Worm (Caenorhabditis elegans): ENCODE results near the gene sra-30.

sra-30 gene

DNA sequence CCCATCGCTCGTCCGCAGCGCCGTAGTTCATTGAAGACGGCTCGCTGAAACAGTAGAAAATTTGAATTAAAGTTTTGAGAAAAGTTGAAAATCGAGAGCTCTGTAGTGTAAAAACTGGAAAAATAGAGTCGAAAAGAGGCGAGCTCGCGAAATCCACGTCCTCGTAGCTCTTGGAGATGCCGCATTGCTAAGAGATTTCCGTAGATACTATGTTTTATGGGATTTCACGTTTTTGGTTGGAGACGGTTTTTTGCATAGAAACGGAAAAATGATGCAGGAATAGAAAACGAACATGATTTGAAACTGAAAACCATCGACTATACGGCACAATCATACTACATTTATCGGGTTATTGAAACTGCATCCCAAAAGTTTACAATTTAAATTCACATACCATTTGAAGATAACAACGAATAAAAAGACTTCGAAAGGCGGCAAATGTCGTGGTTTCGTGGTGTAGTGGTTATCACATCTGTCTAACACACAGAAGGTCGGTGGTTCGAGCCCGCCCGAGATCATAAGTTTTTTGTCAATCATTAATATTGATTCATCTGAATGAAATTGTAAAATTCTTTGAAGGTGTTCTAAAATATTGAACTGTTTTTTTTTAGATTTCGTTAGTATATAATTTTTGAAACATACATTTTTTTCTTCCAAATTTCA, 32.3 kb upstream of the sra-30 start, which contains the start of gene pkd-2:
TSS of gene pkd-2 (minus strand) at position 51 of the 663 bp plus-strand sequence.
- TF ChIP-seq crh-2 (tag; optimal IDR thresholded peaks at IDR 0.05) (peak; percentile 4), gmeb-1 (tag; optimal IDR thresholded peaks at IDR 0.05) (peak; percentile 44), dmd-4 (tag; optimal IDR thresholded peaks at IDR 0.05) (no peak)

DNA sequence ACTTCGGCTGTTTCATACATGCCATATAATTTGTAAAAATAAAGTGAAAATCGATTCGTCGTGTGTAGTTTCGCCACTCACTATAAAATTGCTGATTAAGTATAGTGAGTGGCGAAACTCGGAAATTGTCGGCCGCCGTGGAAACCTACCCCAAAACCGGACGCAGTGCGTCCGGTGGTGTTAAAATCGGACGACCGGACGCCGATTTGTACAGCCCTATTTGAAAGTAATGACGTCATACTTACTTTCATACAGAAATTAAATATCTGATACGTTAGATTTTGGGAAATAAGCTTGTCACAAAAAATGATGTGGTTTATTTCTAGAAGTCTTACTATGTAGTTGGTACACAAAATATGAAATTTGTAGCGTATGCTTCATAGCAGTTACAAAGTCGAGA, 31.4 kb upstream of the sra-30 start:
- no peak for TF ChIP-seq nhr-12 (tag; optimal IDR thresholded peaks at IDR 0.05)
- peak; percentile 56 for TF ChIP-seq snpc-4 (tag; optimal IDR thresholded peaks at IDR 0.05)

DNA sequence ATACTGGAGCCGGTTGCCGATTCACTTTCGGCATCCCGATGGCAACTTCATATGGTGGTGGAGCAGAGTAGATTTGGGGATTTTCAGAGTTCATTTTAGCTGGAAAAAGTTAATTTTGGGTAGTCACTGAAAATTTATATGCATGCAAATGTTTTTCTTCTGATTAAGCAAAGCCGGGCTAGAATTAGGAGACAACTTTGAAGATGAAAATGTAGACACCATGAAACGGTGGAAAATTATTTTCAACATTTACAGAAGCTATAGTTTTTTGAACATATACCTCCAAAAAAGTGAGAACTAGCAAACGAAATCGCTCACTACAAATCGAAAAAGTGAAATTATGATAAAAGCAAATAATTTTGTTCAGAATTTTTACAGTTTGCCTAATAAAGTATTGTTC, 17.4 kb upstream of the sra-30 start, which contains the start of gene Y40H7A.11:
TSS of gene Y40H7A.11 (minus strand) at position 101 of the 400 bp plus-strand sequence.
- no peak for TF ChIP-seq C34F6.9 (tag; optimal IDR thresholded peaks at IDR 0.05)
- TF ChIP-seq mdl-1 (tag; optimal IDR thresholded peaks at IDR 0.05) = no peak
- no peak for TF ChIP-seq lin-13 (GFP tag; optimal IDR thresholded peaks at IDR 0.05)
- no peak for TF ChIP-seq ztf-1 (GFP tag; conservative IDR thresholded peaks at IDR 0.05)
- TF ChIP-seq nhr-10 (tag; optimal IDR thresholded peaks at IDR 0.05) = no peak
- TF ChIP-seq ceh-16 (tag; optimal IDR thresholded peaks at IDR 0.05) = no peak
- no peak for TF ChIP-seq unc-55 (GFP tag; optimal IDR thresholded peaks at IDR 0.05)
- TF ChIP-seq F13H6.1 (tag; optimal IDR thresholded peaks at IDR 0.05) = no peak
- TF ChIP-seq nhr-23 (tag; optimal IDR thresholded peaks at IDR 0.05) = no peak
- no peak for TF ChIP-seq gmeb-1 (tag; optimal IDR thresholded peaks at IDR 0.05)
- TF ChIP-seq nhr-11 (tag; optimal IDR thresholded peaks at IDR 0.05) = no peak
- TF ChIP-seq egl-27 (tag; optimal IDR thresholded peaks at IDR 0.05) = no peak
- TF ChIP-seq R02D3.7 (tag; optimal IDR thresholded peaks at IDR 0.05) = no peak
- no peak for TF ChIP-seq nhr-25 (tag; optimal IDR thresholded peaks at IDR 0.05)
- no peak for TF ChIP-seq ztf-11 (tag; optimal IDR thresholded peaks at IDR 0.05)

DNA sequence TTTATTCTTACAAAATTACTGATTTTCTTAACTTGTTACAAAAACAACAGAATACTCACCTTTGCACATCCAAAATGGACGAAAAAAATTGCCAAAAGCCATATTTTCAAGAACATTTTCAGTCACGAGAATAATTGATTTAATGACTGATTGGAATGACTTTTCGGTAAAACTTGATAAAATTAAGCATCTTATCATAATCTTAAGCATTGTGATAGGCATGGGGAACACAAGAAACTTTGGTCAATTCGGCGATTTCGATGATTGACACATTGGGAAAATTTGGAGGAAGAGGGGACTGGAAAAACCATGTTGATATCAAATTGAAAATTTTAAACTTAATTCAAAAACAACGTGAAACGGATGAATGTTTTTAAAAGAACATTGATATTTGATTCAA, 12.6 kb upstream of the sra-30 start, which contains the start of gene Y40H7A.10:
TSS of gene Y40H7A.10 (minus strand) at position 128 of the 400 bp plus-strand sequence.
- TF ChIP-seq ztf-4 (tag; optimal IDR thresholded peaks at IDR 0.05) (no peak), skn-1 (tag; optimal IDR thresholded peaks at IDR 0.05) (no peak), nhr-21 (tag; optimal IDR thresholded peaks at IDR 0.05) (no peak), unc-62 (GFP tag; optimal IDR thresholded peaks at IDR 0.05) (no peak), peb-1 (tag; optimal IDR thresholded peaks at IDR 0.05) (no peak), unc-39 (tag; optimal IDR thresholded peaks at IDR 0.05) (no peak), R02D3.7 (tag; optimal IDR thresholded peaks at IDR 0.05) (no peak), Y55F3AM.14 (GFP tag; optimal IDR thresholded peaks at IDR 0.05) (no peak), lin-13 (GFP tag; optimal IDR thresholded peaks at IDR 0.05) (no peak)

DNA sequence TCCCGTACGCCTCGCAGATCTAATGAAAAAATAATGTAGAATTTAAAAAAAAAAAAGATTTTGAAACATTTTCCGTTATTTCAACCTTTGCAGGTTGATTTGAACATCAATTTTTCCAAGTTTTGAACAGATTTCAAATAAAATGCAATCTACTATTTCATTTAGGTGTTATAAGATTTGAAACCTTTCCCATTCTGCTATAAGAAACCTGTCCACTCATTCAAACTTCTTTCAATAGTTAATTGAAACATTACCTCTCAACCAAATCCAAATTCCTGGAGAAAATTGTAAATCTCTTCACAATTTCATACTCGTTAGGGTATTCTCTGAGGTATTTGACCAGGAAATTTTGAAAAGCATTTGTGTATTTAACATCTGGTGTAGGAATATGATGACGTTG, 11.9 kb upstream of the sra-30 start:
- TF ChIP-seq ceh-16 (tag; optimal IDR thresholded peaks at IDR 0.05) (no peak), ama-1 (optimal IDR thresholded peaks at IDR 0.05) (no peak), nhr-6 (tag; optimal IDR thresholded peaks at IDR 0.05) (no peak), zag-1 (tag; optimal IDR thresholded peaks at IDR 0.05) (no peak), ztf-1 (GFP tag; conservative IDR thresholded peaks at IDR 0.05) (no peak), nhr-129 (tag; optimal IDR thresholded peaks at IDR 0.05) (no peak), ceh-82 (tag; optimal IDR thresholded peaks at IDR 0.05) (no peak), ztf-11 (tag; optimal IDR thresholded peaks at IDR 0.05) (no peak), F13H6.1 (tag; optimal IDR thresholded peaks at IDR 0.05) (no peak), mdl-1 (tag; optimal IDR thresholded peaks at IDR 0.05) (no peak), lin-11 (tag; optimal IDR thresholded peaks at IDR 0.05) (no peak), nhr-10 (tag; optimal IDR thresholded peaks at IDR 0.05) (no peak), nhr-237 (tag; optimal IDR thresholded peaks at IDR 0.05) (no peak)

DNA sequence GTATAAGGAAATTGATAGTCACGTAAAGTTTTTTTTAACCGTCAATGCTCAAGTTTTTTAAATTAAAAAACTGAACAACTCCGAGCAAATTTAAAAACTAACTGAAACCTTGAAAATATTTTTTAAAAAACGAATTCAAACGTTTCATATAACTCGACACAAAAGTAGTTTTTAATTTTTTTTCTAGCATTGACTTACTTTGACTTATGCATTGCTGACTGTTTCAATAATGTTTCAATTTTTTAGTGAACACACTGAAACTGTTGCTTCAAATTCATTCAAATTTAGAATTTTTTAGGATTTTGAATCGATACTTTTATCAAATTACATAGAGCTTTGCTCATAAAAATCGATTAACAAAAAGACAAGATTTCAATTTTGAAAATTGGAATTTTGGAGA, 7.7 kb upstream of the sra-30 start:
- no peak for TF ChIP-seq nhr-23 (tag; optimal IDR thresholded peaks at IDR 0.05)
- no peak for TF ChIP-seq mbf-1 (tag; optimal IDR thresholded peaks at IDR 0.05)
- TF ChIP-seq sma-9 (GFP tag; optimal IDR thresholded peaks at IDR 0.05) = no peak
- TF ChIP-seq sma-9 (tag; optimal IDR thresholded peaks at IDR 0.05) = no peak
- TF ChIP-seq aly-2 (tag; optimal IDR thresholded peaks at IDR 0.05) = no peak
- TF ChIP-seq ZK546.5 (tag; optimal IDR thresholded peaks at IDR 0.05) = no peak
- no peak for TF ChIP-seq nhr-25 (tag; optimal IDR thresholded peaks at IDR 0.05)
